Fruit fly (Drosophila melanogaster) whole organism, prepupa: ENCODE data around the gene Cbs.

Experiments
- CG3032 ChIP-seq: fragments of 200-800 bp; optimal IDR thresholded peaks from 2 replicates; lab custom pipeline; 2019; ENCODE audit warnings: missing biosample characterization, mild to moderate bottlenecking, missing genetic modification characterization, moderate library complexity
- CG6276 ChIP-seq: fragments of 200-800 bp; sonication (Bioruptor generic); optimal IDR thresholded peaks from 2 replicates; lab custom pipeline; 2017; ENCODE audit warnings: missing biosample characterization, mild to moderate bottlenecking, missing genetic modification characterization
- CG6854 ChIP-seq: fragments of 200-800 bp; sonication (Bioruptor generic); optimal IDR thresholded peaks from 2 replicates; lab custom pipeline; 2017; ENCODE audit warnings: missing biosample characterization, mild to moderate bottlenecking, missing genetic modification characterization
- Eip75B ChIP-seq: fragments of 200-800 bp; sonication (Bioruptor generic); optimal IDR thresholded peaks from 3 replicates; lab custom pipeline; 2016; ENCODE audit warnings: missing biosample characterization, missing genetic modification characterization
- Eip78C ChIP-seq: fragments of 200-800 bp; sonication (Bioruptor generic); peaks from one replicate; lab custom pipeline; 2016; ENCODE audit warnings: missing biosample characterization, missing genetic modification characterization
- OdsH ChIP-seq: fragments of 200-800 bp; sonication (Bioruptor generic); optimal IDR thresholded peaks from 3 replicates; lab custom pipeline; 2016; ENCODE audit warnings: missing biosample characterization, missing genetic modification characterization
- dac ChIP-seq: fragments of 200-800 bp; sonication (Bioruptor generic); optimal IDR thresholded peaks from 2 replicates; lab custom pipeline; 2017; ENCODE audit warnings: missing biosample characterization, mild to moderate bottlenecking, missing genetic modification characterization
- fd59A ChIP-seq: fragments of 200-800 bp; sonication (Bioruptor generic); optimal IDR thresholded peaks from 2 replicates; lab custom pipeline; 2017; ENCODE audit warnings: missing biosample characterization, mild to moderate bottlenecking, missing genetic modification characterization, missing genetic modification reagents
- fkh ChIP-seq: fragments of 200-800 bp; sonication (Bioruptor generic); optimal IDR thresholded peaks from 3 replicates; lab custom pipeline; 2017; ENCODE audit warnings: missing biosample characterization, mild to moderate bottlenecking, missing genetic modification characterization, moderate library complexity
- net ChIP-seq: fragments of 200-800 bp; sonication (Bioruptor generic); optimal IDR thresholded peaks from 3 replicates; lab custom pipeline; 2016; ENCODE audit warnings: missing biosample characterization, missing genetic modification characterization
- svp ChIP-seq: fragments of 200-800 bp; sonication (Bioruptor generic); peaks from one replicate; lab custom pipeline; 2016; ENCODE audit warnings: missing biosample characterization, missing genetic modification characterization

dm6 chrX:21053099-21053715 lies 8.3 kb downstream of the Cbs start:
- TF ChIP-seq Eip78C (peak; percentile 81), CG3032 (tag; lab: Kevin White, UChicago) (peak; percentile 36), dac (peak; percentile 45), fkh (GFP tag; lab: Kevin White, UChicago) (peak; percentile 53), CG6854 (GFP tag; lab: Kevin White, UChicago) (peak; percentile 96), Eip75B (GFP tag; lab: Kevin White, UChicago) (peak; percentile 65), fd59A (peak; percentile 40), svp (GFP tag; lab: Kevin White, UChicago) (peak; percentile 75), CG6276 (GFP tag; lab: Kevin White, UChicago) (peak; percentile 40), net (peak; percentile 81), OdsH (GFP tag; lab: Kevin White, UChicago) (peak; percentile 66)
